Fruit fly (Drosophila melanogaster) whole organism, pupa: ENCODE measurements around the gene CG2225.

Source experiments
- CG10348 ChIP-seq: fragments of 200-800 bp; sonication (Bioruptor generic); IDR thresholded peaks from 2 replicates; pipeline ENCODE4 v1.3.6; 2022; ENCODE audit warnings: missing biosample characterization, missing genetic modification characterization
- CG12605 ChIP-seq: fragments of 200-800 bp; sonication (Bioruptor generic); IDR thresholded peaks from 2 replicates; pipeline ENCODE4 v1.3.6; 2022; ENCODE audit warnings: missing biosample characterization, missing genetic modification characterization
- CG13204 ChIP-seq: fragments of 200-800 bp; sonication (Bioruptor generic); optimal IDR thresholded peaks from 2 replicates; lab custom pipeline; 2018; ENCODE audit warnings: missing biosample characterization, mild to moderate bottlenecking, missing genetic modification characterization, moderate library complexity
- CG14655 ChIP-seq: fragments of 200-800 bp; sonication (Bioruptor generic); optimal IDR thresholded peaks from 3 replicates; lab custom pipeline; 2017; ENCODE audit warnings: mild to moderate bottlenecking, missing biosample characterization, missing genetic modification reagents, missing genetic modification characterization
- CG15710 ChIP-seq: fragments of 200-800 bp; sonication (Bioruptor generic); optimal IDR thresholded peaks from 2 replicates; lab custom pipeline; 2018; ENCODE audit warnings: missing biosample characterization, mild to moderate bottlenecking, missing genetic modification characterization, moderate library complexity
- CG17806 ChIP-seq: fragments of 200-800 bp; sonication (Bioruptor generic); optimal IDR thresholded peaks from 2 replicates; lab custom pipeline; 2018; ENCODE audit warnings: missing biosample characterization, mild to moderate bottlenecking, missing genetic modification characterization, moderate library complexity
- CG32121 ChIP-seq: fragments of 200-800 bp; sonication (Bioruptor generic); IDR thresholded peaks from 2 replicates; pipeline ENCODE4 v1.3.6; 2022; ENCODE audit warnings: missing biosample characterization, missing genetic modification characterization
- CG34367 ChIP-seq: fragments of 200-800 bp; sonication (Bioruptor generic); optimal IDR thresholded peaks from 2 replicates; lab custom pipeline; 2018; ENCODE audit warnings: missing biosample characterization, mild to moderate bottlenecking, missing genetic modification characterization
- CG4496 ChIP-seq: fragments of 200-800 bp; sonication (Bioruptor generic); IDR thresholded peaks from 3 replicates; pipeline ENCODE4 v1.3.6; 2022; ENCODE audit warnings: missing biosample characterization, missing genetic modification characterization
- CG8159 ChIP-seq: fragments of 200-800 bp; sonication (Bioruptor generic); optimal IDR thresholded peaks from 3 replicates; lab custom pipeline; 2018; ENCODE audit warnings: missing biosample characterization, mild to moderate bottlenecking, missing genetic modification characterization, moderate library complexity
- CG8301 ChIP-seq: fragments of 200-800 bp; sonication (Bioruptor generic); optimal IDR thresholded peaks from 2 replicates; lab custom pipeline; 2018; ENCODE audit warnings: missing biosample characterization, mild to moderate bottlenecking, missing genetic modification characterization
- CG9948 ChIP-seq: fragments of 200-800 bp; sonication (Bioruptor generic); optimal IDR thresholded peaks from 2 replicates; lab custom pipeline; 2018; ENCODE audit warnings: missing biosample characterization, mild to moderate bottlenecking, missing genetic modification characterization, moderate library complexity
- D1 ChIP-seq: fragments of 200-800 bp; sonication (Bioruptor generic); optimal IDR thresholded peaks from 2 replicates; lab custom pipeline; 2018; ENCODE audit warnings: missing biosample characterization, mild to moderate bottlenecking, missing genetic modification characterization, moderate library complexity
- EcR ChIP-seq: fragments of 200-800 bp; sonication (Bioruptor generic); optimal IDR thresholded peaks from 3 replicates; lab custom pipeline; 2019; ENCODE audit warnings: missing biosample characterization, missing genetic modification characterization, mild to moderate bottlenecking, moderate library complexity, missing genetic modification reagents
- Ets98B ChIP-seq: fragments of 200-800 bp; sonication (Bioruptor generic); IDR thresholded peaks from 2 replicates; pipeline ENCODE4 v1.3.6; 2022; ENCODE audit warnings: missing biosample characterization, missing genetic modification characterization
- Pif1A ChIP-seq: fragments of 200-800 bp; sonication (Bioruptor generic); optimal IDR thresholded peaks from 3 replicates; lab custom pipeline; 2016; ENCODE audit warnings: missing biosample characterization, missing genetic modification characterization
- Pif1B ChIP-seq: fragments of 200-800 bp; sonication (Bioruptor generic); optimal IDR thresholded peaks from 3 replicates; lab custom pipeline; 2016; ENCODE audit warnings: missing biosample characterization, missing genetic modification characterization
- Snoo ChIP-seq: fragments of 200-800 bp; sonication (Bioruptor generic); optimal IDR thresholded peaks from 3 replicates; lab custom pipeline; 2017; ENCODE audit warnings: missing biosample characterization, mild to moderate bottlenecking, missing genetic modification characterization, inconsistent platforms
- fd96Ca ChIP-seq: fragments of 200-800 bp; sonication (Bioruptor generic); IDR thresholded peaks from 3 replicates; pipeline ENCODE4 v1.3.6; 2022; ENCODE audit warnings: missing biosample characterization, missing genetic modification characterization
- gl ChIP-seq: fragments of 200-800 bp; sonication (Bioruptor generic); optimal IDR thresholded peaks from 2 replicates; lab custom pipeline; 2018; ENCODE audit warnings: missing biosample characterization, mild to moderate bottlenecking, missing genetic modification characterization
- rn ChIP-seq: fragments of 200-800 bp; sonication (Bioruptor generic); IDR thresholded peaks from 2 replicates; pipeline ENCODE4 v1.3.6; 2022; ENCODE audit warnings: missing biosample characterization, missing genetic modification characterization

The CG2225 gene

DNA sequence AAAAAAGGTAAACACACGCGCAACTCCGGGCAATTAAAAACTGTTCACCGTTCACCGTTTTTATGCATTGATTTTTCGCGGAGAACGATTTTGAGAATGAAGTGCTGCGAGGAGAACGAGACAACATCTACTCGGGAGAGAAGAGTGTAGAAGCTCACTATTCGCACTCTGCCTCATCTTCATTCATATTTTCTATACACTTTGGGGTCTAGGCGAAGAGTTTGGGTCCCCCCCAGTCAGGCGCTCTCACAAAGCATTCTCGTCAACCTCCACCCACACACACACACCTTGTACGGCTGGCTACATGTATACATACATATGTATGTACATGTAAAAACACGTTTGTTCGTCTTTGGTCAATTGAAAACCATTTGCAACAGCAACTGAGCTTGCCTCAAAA lies 774 bp downstream of the CG2225 start:
- no peak for TF ChIP-seq CG17806
- no peak for TF ChIP-seq Pif1B (GFP tag; lab: Kevin White, UChicago)
- TF ChIP-seq CG15710 (tag; lab: Kevin White, UChicago), result no peak
- no peak for TF ChIP-seq CG34367 (tag; lab: Kevin White, UChicago)
- no peak for TF ChIP-seq CG9948 (tag; lab: Kevin White, UChicago)
- no peak for TF ChIP-seq CG13204 (GFP tag; lab: Kevin White, UChicago)
- TF ChIP-seq EcR (GFP tag; lab: Kevin White, UChicago), result no peak
- no peak for TF ChIP-seq CG8301
- TF ChIP-seq CG4496 (GFP tag; lab: Robert Waterston, UW), result 0 out of 3 replicates have a peak, but pooled peaks have one; percentile 13
- TF ChIP-seq D1 (tag; lab: Kevin White, UChicago), result no peak
- no peak for TF ChIP-seq Pif1A (GFP tag; lab: Kevin White, UChicago)
- no peak for TF ChIP-seq Snoo
- no peak for TF ChIP-seq gl (tag; lab: Kevin White, UChicago)
- TF ChIP-seq CG32121 (GFP tag; lab: Robert Waterston, UW), result peak; percentile 42

DNA sequence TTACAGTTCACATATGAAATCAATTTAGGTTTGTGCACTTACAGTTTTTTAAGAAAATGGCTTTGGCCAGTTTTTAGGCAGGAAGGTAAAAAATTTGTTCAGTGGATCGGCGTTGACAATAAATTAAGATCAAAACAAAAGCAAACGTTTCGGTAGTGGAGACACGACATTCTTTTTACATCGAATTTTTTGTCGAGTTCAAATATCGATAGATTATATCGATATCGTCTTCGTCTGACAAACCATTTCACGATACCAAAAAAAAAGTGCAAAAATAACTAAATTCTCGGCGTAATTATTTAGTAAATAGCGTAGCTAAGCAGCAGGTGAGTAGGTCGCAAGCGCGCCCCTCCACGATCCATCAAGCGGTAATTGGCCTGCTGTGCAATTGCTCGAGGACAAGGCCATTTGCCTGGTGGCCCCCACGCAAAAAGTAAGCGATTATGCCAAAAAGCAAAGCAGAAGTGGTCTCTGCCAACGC lies 18.8 kb downstream of the CG2225 start, which contains the start of gene Cul2:
Gene Cul2, plus strand, starts transcription at position 207 of the 481 bp plus-strand sequence.
- TF ChIP-seq D1 (tag; lab: Kevin White, UChicago) (peak; percentile 1), CG13204 (GFP tag; lab: Kevin White, UChicago) (no peak), Snoo (peak; percentile 48)
- TF ChIP-seq, all 21 proteins: peak for 2

DNA sequence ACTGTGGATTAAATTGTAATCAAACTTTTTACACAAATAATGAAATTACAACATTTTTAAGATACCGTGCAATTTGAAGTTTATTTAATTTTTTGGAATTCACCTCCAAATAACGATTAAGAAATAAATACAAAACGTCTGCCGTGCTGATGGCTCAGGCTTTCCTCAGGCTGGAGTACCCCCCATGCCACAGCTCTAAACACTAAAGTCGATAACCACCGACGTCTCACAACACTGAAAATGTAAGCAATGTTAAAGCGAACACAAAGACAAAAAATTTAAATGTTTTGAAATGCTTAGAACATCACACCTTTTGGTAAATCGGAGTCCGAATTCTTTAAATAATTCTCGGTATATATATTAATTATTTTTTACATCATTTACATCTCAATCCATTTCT lies 19.9 kb downstream of the CG2225 start:
- peak; percentile 68 for TF ChIP-seq Pif1A (GFP tag; lab: Kevin White, UChicago)
- TF ChIP-seq Pif1B (GFP tag; lab: Kevin White, UChicago), result peak; percentile 6
- TF ChIP-seq CG32121 (GFP tag; lab: Robert Waterston, UW), result no peak
- peak; percentile 28 for TF ChIP-seq CG9948 (tag; lab: Kevin White, UChicago)
- peak; percentile 38 for TF ChIP-seq CG17806
- TF ChIP-seq gl (tag; lab: Kevin White, UChicago), result no peak
- TF ChIP-seq CG34367 (tag; lab: Kevin White, UChicago), result no peak
- peak; percentile 25 for TF ChIP-seq CG8301
- TF ChIP-seq EcR (GFP tag; lab: Kevin White, UChicago), result no peak
- TF ChIP-seq rn (GFP tag; lab: Robert Waterston, UW), result no peak
- no peak for TF ChIP-seq CG10348 (GFP tag; lab: Robert Waterston, UW)
- no peak for TF ChIP-seq CG8159 (tag; lab: Kevin White, UChicago)
- TF ChIP-seq fd96Ca (GFP tag; lab: Robert Waterston, UW), result no peak
- TF ChIP-seq CG14655 (GFP tag; lab: Kevin White, UChicago), result no peak
- TF ChIP-seq D1 (tag; lab: Kevin White, UChicago), result no peak
- no peak for TF ChIP-seq Snoo
- TF ChIP-seq CG12605 (GFP tag; lab: Robert Waterston, UW), result no peak
- TF ChIP-seq CG15710 (tag; lab: Kevin White, UChicago), result peak; percentile 30
- no peak for TF ChIP-seq CG13204 (GFP tag; lab: Kevin White, UChicago)
- no peak for TF ChIP-seq Ets98B
- no peak for TF ChIP-seq CG4496 (GFP tag; lab: Robert Waterston, UW)

DNA sequence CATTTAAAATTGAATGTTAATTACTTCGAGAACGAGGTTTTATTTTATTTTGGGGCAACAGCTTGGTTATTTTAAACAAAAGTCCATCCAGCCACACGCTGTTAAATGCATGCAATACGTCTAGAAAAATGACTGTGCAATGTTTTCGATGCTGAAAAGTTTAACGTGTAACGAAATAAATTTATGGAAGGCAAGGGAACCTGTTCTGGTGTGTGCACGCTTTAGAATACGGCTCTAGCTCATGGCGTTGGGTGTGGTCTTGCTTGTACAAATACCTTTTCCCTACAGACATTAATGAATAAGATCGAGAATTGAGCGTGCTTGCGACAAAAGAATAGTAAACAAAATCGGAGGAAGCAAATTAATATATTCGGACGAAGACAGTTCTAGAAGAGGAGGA lies 28.6 kb downstream of the CG2225 start:
- no peak for TF ChIP-seq CG34367 (tag; lab: Kevin White, UChicago)
- no peak for TF ChIP-seq CG4496 (GFP tag; lab: Robert Waterston, UW)
- TF ChIP-seq CG12605 (GFP tag; lab: Robert Waterston, UW), result no peak

- TF ChIP-seq CG14655 (GFP tag; lab: Kevin White, UChicago), result no peak
- TF ChIP-seq CG13204 (GFP tag; lab: Kevin White, UChicago), result no peak
- TF ChIP-seq fd96Ca (GFP tag; lab: Robert Waterston, UW), result no peak
- TF ChIP-seq Snoo, result no peak
- TF ChIP-seq CG9948 (tag; lab: Kevin White, UChicago), result no peak
- TF ChIP-seq CG34367 (tag; lab: Kevin White, UChicago), result no peak
- TF ChIP-seq Pif1A (GFP tag; lab: Kevin White, UChicago), result no peak
- TF ChIP-seq CG15710 (tag; lab: Kevin White, UChicago), result no peak
- TF ChIP-seq CG8301, result no peak
- TF ChIP-seq CG8159 (tag; lab: Kevin White, UChicago), result no peak
- no peak for TF ChIP-seq rn (GFP tag; lab: Robert Waterston, UW)
- TF ChIP-seq CG10348 (GFP tag; lab: Robert Waterston, UW), result no peak
- TF ChIP-seq CG17806, result no peak
- TF ChIP-seq D1 (tag; lab: Kevin White, UChicago), result no peak
- no peak for TF ChIP-seq CG12605 (GFP tag; lab: Robert Waterston, UW)
- no peak for TF ChIP-seq Pif1B (GFP tag; lab: Kevin White, UChicago)
- TF ChIP-seq Ets98B, result no peak
- no peak for TF ChIP-seq CG32121 (GFP tag; lab: Robert Waterston, UW)
These were observed 44.4 kb downstream of the CG2225 start for dm6 chr2L:21632909-21633308.

dm6 chr2L:21632032-21632587 lies 45.2 kb downstream of the CG2225 start, which contains the start of gene Ac3:
Gene Ac3, plus strand, starts transcription at chr2L:21632587.
- peak; percentile 28 for TF ChIP-seq D1 (tag; lab: Kevin White, UChicago)
- TF ChIP-seq fd96Ca (GFP tag; lab: Robert Waterston, UW), result no peak
